Worm (Caenorhabditis elegans) whole organism, L1 larva: ENCODE results near the gene F47E1.2.

Experiments
- C04F5.9 ChIP-seq: sonication (generic microtip); optimal IDR thresholded peaks from 2 replicates; lab custom pipeline; 2016; ENCODE audit warnings: missing genetic modification characterization, missing compliant biosample characterization
- Y116A8C.19 ChIP-seq: sonication (generic microtip); optimal IDR thresholded peaks from 2 replicates; lab custom pipeline; 2016; ENCODE audit warnings: missing compliant biosample characterization, missing genetic modification characterization, borderline replicate concordance
- aha-1 ChIP-seq: fragments of 150-350 bp; optimal IDR thresholded peaks from 2 replicates; lab custom pipeline; 2014; ENCODE audit warnings: missing biosample characterization, missing genetic modification characterization
- alr-1 ChIP-seq: fragments of 200-800 bp; sonication (Bioruptor generic); optimal IDR thresholded peaks from 2 replicates; lab custom pipeline; 2018; ENCODE audit warnings: borderline replicate concordance, mild to moderate bottlenecking, missing genetic modification characterization, missing compliant biosample characterization
- aly-2 ChIP-seq: fragments of 150-350 bp; optimal IDR thresholded peaks from 2 replicates; lab custom pipeline; 2014; ENCODE audit warnings: missing biosample characterization, missing genetic modification characterization
- ama-1 ChIP-seq: fragments of 150-350 bp; optimal IDR thresholded peaks from 2 replicates; lab custom pipeline; 2014
- ceh-82 ChIP-seq, 3 experiments: fragments of 150-350 bp in 1 of 3; sonication (generic microtip) in 2 of 3; optimal IDR thresholded peaks; 2 replicates each; lab custom pipeline; 2014 to 2017; ENCODE audit warnings: missing biosample characterization in 3 of 3, missing genetic modification characterization in 3 of 3
- ceh-90 ChIP-seq: sonication (generic microtip); optimal IDR thresholded peaks from 2 replicates; lab custom pipeline; 2016; ENCODE audit warnings: missing genetic modification characterization, missing compliant biosample characterization
- ces-1 ChIP-seq: fragments of 150-350 bp; optimal IDR thresholded peaks from 2 replicates; lab custom pipeline; 2014; ENCODE audit warnings: missing biosample characterization, missing genetic modification reagents, missing genetic modification characterization
- dpl-1 ChIP-seq, 3 experiments: fragments of 150-350 bp in 2 of 3; sonication (generic microtip) in 1 of 3; optimal IDR thresholded peaks; 2 replicates each; lab custom pipeline; 2014 to 2017; ENCODE audit warnings: missing biosample characterization in 3 of 3, missing genetic modification characterization in 3 of 3, missing genetic modification reagents in 3 of 3
- dsc-1 ChIP-seq: sonication (generic microtip); optimal IDR thresholded peaks from 2 replicates; lab custom pipeline; 2016; ENCODE audit warnings: mild to moderate bottlenecking, missing genetic modification characterization, missing compliant biosample characterization
- efl-1 ChIP-seq, 4 experiments: fragments of 150-350 bp; optimal IDR thresholded peaks in 3 of 4; peaks in 1 of 4; 1 replicate in 1 of 4; 2 replicates in 3 of 4; lab custom pipeline; 2014; ENCODE audit warnings: missing biosample characterization in 2 of 4, missing genetic modification characterization in 2 of 4, missing genetic modification reagents in 2 of 4
- elt-3 ChIP-seq, 6 experiments: fragments of 150-350 bp in 1 of 6; sonication (generic microtip); optimal IDR thresholded peaks; 2 replicates each; lab custom pipeline; 2017 to 2018; ENCODE audit warnings: missing biosample characterization in 6 of 6, missing genetic modification characterization in 6 of 6, inconsistent platforms in 1 of 6
- ets-5 ChIP-seq: fragments of 200-800 bp; sonication (Bioruptor generic); IDR thresholded peaks from 2 replicates; pipeline ENCODE4 v1.3.6; 2022; ENCODE audit warnings: missing genetic modification characterization, missing compliant biosample characterization
- fkh-4 ChIP-seq: sonication (generic microtip); optimal IDR thresholded peaks from 2 replicates; lab custom pipeline; 2016; ENCODE audit warnings: missing compliant biosample characterization, missing genetic modification characterization, borderline replicate concordance
- irx-1 ChIP-seq: sonication (generic microtip); optimal IDR thresholded peaks from 2 replicates; lab custom pipeline; 2016; ENCODE audit warnings: missing genetic modification characterization, missing compliant biosample characterization
- isw-1 ChIP-seq: fragments of 200-800 bp; sonication (Bioruptor generic); IDR thresholded peaks from 2 replicates; pipeline ENCODE4 v1.3.6; 2022; ENCODE audit warnings: missing genetic modification characterization, missing compliant biosample characterization
- lin-14 ChIP-seq: fragments of 200-800 bp; sonication (Bioruptor generic); optimal IDR thresholded peaks from 2 replicates; lab custom pipeline; 2018; ENCODE audit warnings: mild to moderate bottlenecking, missing genetic modification characterization, moderate library complexity, missing compliant biosample characterization
- lin-35 ChIP-seq, 2 experiments: fragments of 150-350 bp; optimal IDR thresholded peaks; 2 replicates each; lab custom pipeline; 2014; ENCODE audit warnings: missing biosample characterization in 2 of 2, missing genetic modification characterization in 2 of 2, missing genetic modification reagents in 2 of 2
- lin-39 ChIP-seq: fragments of 150-350 bp; optimal IDR thresholded peaks from 2 replicates; lab custom pipeline; 2014; ENCODE audit warnings: missing biosample characterization, missing genetic modification reagents, missing genetic modification characterization
- lsy-2 ChIP-seq, 2 experiments: fragments of 150-350 bp; optimal IDR thresholded peaks; 2 replicates each; lab custom pipeline; 2014; ENCODE audit warnings: missing biosample characterization in 2 of 2, missing genetic modification characterization in 2 of 2
- mdl-1 ChIP-seq, 2 experiments: fragments of 150-350 bp; optimal IDR thresholded peaks; 2 replicates each; lab custom pipeline; 2014 to 2017; ENCODE audit warnings: missing biosample characterization in 2 of 2, missing genetic modification characterization in 2 of 2, inconsistent platforms in 1 of 2
- mep-1 ChIP-seq: fragments of 150-350 bp; optimal IDR thresholded peaks from 2 replicates; lab custom pipeline; 2014; ENCODE audit warnings: missing biosample characterization, missing genetic modification characterization
- nhr-12 ChIP-seq: sonication (generic microtip); optimal IDR thresholded peaks from 2 replicates; lab custom pipeline; 2017; ENCODE audit warnings: missing biosample characterization, missing genetic modification characterization
- nhr-19 ChIP-seq: fragments of 200-800 bp; sonication (Bioruptor generic); conservative IDR thresholded peaks from 2 replicates; pipeline ENCODE4 v1.3.6; 2022; ENCODE audit warnings: missing genetic modification characterization, missing compliant biosample characterization
- nhr-20 ChIP-seq: sonication (generic microtip); optimal IDR thresholded peaks from 2 replicates; lab custom pipeline; 2016; ENCODE audit warnings: mild to moderate bottlenecking, missing genetic modification characterization, missing compliant biosample characterization
- nhr-47 ChIP-seq: sonication (generic microtip); optimal IDR thresholded peaks from 2 replicates; lab custom pipeline; 2016; ENCODE audit warnings: mild to moderate bottlenecking, missing genetic modification characterization, moderate library complexity, missing compliant biosample characterization
- nhr-71 ChIP-seq: sonication (generic microtip); optimal IDR thresholded peaks from 2 replicates; lab custom pipeline; 2016; ENCODE audit warnings: mild to moderate bottlenecking, missing genetic modification characterization, moderate library complexity, missing compliant biosample characterization
- nhr-76 ChIP-seq: sonication (generic microtip); optimal IDR thresholded peaks from 2 replicates; lab custom pipeline; 2017; ENCODE audit warnings: missing biosample characterization, missing genetic modification characterization
- nhr-77 ChIP-seq: fragments of 150-350 bp; optimal IDR thresholded peaks from 2 replicates; lab custom pipeline; 2014; ENCODE audit warnings: missing biosample characterization, missing genetic modification characterization
- nhr-85 ChIP-seq: sonication (generic microtip); peaks from one replicate; lab custom pipeline; 2016; ENCODE audit warnings: missing genetic modification characterization, inconsistent platforms, missing compliant biosample characterization
- nhr-90 ChIP-seq: sonication (generic microtip); optimal IDR thresholded peaks from 2 replicates; lab custom pipeline; 2016; ENCODE audit warnings: mild to moderate bottlenecking, missing genetic modification characterization, missing compliant biosample characterization; ENCODE audit not compliant: poor library complexity
- pag-3 ChIP-seq: sonication (generic microtip); optimal IDR thresholded peaks from 2 replicates; lab custom pipeline; 2017; ENCODE audit warnings: missing genetic modification characterization, mild to moderate bottlenecking, missing compliant biosample characterization, antibody characterized with exemption, borderline replicate concordance; ENCODE audit not compliant: insufficient read depth
- pax-3 ChIP-seq: fragments of 200-800 bp; sonication (Bioruptor generic); optimal IDR thresholded peaks from 2 replicates; lab custom pipeline; 2018; ENCODE audit warnings: mild to moderate bottlenecking, missing genetic modification characterization, moderate library complexity, missing compliant biosample characterization
- rnt-1 ChIP-seq: sonication (generic microtip); optimal IDR thresholded peaks from 2 replicates; lab custom pipeline; 2016; ENCODE audit warnings: mild to moderate bottlenecking, missing genetic modification characterization, moderate library complexity, missing compliant biosample characterization
- snu-23 ChIP-seq: sonication (generic microtip); optimal IDR thresholded peaks from 2 replicates; lab custom pipeline; 2016; ENCODE audit warnings: missing genetic modification characterization, missing compliant biosample characterization
- sox-4 ChIP-seq: sonication (generic microtip); optimal IDR thresholded peaks from 2 replicates; lab custom pipeline; 2016; ENCODE audit warnings: missing genetic modification characterization, missing compliant biosample characterization
- swsn-7 ChIP-seq: sonication (generic microtip); optimal IDR thresholded peaks from 2 replicates; lab custom pipeline; 2016; ENCODE audit warnings: missing genetic modification characterization, missing compliant biosample characterization
- unc-130 ChIP-seq: fragments of 150-350 bp; optimal IDR thresholded peaks from 2 replicates; lab custom pipeline; 2017; ENCODE audit warnings: missing biosample characterization, missing genetic modification characterization, inconsistent platforms
- unc-86 ChIP-seq: sonication (generic microtip); optimal IDR thresholded peaks from 2 replicates; lab custom pipeline; 2016; ENCODE audit warnings: missing genetic modification characterization, missing compliant biosample characterization
- vab-15 ChIP-seq: sonication (generic microtip); optimal IDR thresholded peaks from 2 replicates; lab custom pipeline; 2017; ENCODE audit warnings: missing genotype, mild to moderate bottlenecking, missing genetic modification characterization, missing compliant biosample characterization
- xbp-1 ChIP-seq: sonication (generic microtip); optimal IDR thresholded peaks from 2 replicates; lab custom pipeline; 2016; ENCODE audit warnings: missing genetic modification characterization, missing compliant biosample characterization
- zag-1 ChIP-seq: fragments of 150-350 bp; optimal IDR thresholded peaks from 2 replicates; lab custom pipeline; 2014; ENCODE audit warnings: missing biosample characterization, missing genetic modification characterization
- ztf-11 ChIP-seq, 2 experiments: sonication (generic microtip); optimal IDR thresholded peaks; 2 replicates each; lab custom pipeline; 2016 to 2017; ENCODE audit warnings: missing genetic modification characterization in 2 of 2, missing biosample characterization in 1 of 2, missing compliant biosample characterization in 1 of 2

Gene F47E1.2

ce11 chrX:9069070-9069469, 11.6 kb downstream of the F47E1.2 start:
- no peak for TF ChIP-seq nhr-47
- TF ChIP-seq unc-86 (tag; lab: Kevin White, UChicago): no peak
- peak; percentile 78 for TF ChIP-seq rnt-1 (tag; lab: Kevin White, UChicago)
- TF ChIP-seq snu-23 (GFP tag; lab: Kevin White, UChicago): peak; percentile 10
- TF ChIP-seq nhr-12: no peak
- TF ChIP-seq lin-14 (GFP tag; lab: Kevin White, UChicago): peak; percentile 63
- TF ChIP-seq nhr-19 (GFP tag; lab: Robert Waterston, UW): 0 out of 2 replicates have a peak, but pooled peaks have one; percentile 11
- TF ChIP-seq dpl-1 (GFP tag; optimal IDR thresholded peaks at IDR 0.05; lab: Kevin White, UChicago): peak in 1 of 3 experiments; percentile 13
- peak; percentile 56 for TF ChIP-seq pag-3 (tag; lab: Kevin White, UChicago)
- TF ChIP-seq nhr-71 (tag; lab: Kevin White, UChicago): peak; percentile 59
- TF ChIP-seq efl-1 (optimal IDR thresholded peaks at IDR 0.05; lab: Kevin White, UChicago): peak in 1 of 2 experiments; percentile 21
- no peak for TF ChIP-seq efl-1 (GFP tag; optimal IDR thresholded peaks at IDR 0.05 in 1 of 2; lab: Kevin White, UChicago)
- TF ChIP-seq C04F5.9 (tag; lab: Kevin White, UChicago): no peak
- TF ChIP-seq lin-35 (GFP tag; optimal IDR thresholded peaks at IDR 0.05; lab: Kevin White, UChicago): no peak
- TF ChIP-seq lin-39: peak; percentile 41
- no peak for TF ChIP-seq zag-1 (tag; lab: Kevin White, UChicago)
- no peak for TF ChIP-seq ztf-11 (tag; optimal IDR thresholded peaks at IDR 0.05; lab: Kevin White, UChicago)

ce11 chrX:9074497-9074896, 17.0 kb downstream of the F47E1.2 start:
- TF ChIP-seq ceh-90: no peak
- TF ChIP-seq ces-1: no peak
- TF ChIP-seq Y116A8C.19 (tag; lab: Kevin White, UChicago): no peak
- TF ChIP-seq efl-1 (optimal IDR thresholded peaks at IDR 0.05; lab: Kevin White, UChicago): no peak
- TF ChIP-seq efl-1 (GFP tag; optimal IDR thresholded peaks at IDR 0.05 in 1 of 2; lab: Kevin White, UChicago): peak in 1 of 2 experiments; percentile 28
- TF ChIP-seq fkh-4 (tag; lab: Kevin White, UChicago): no peak
- no peak for TF ChIP-seq ama-1

ce11 chrX:9076886-9077285, 19.4 kb downstream of the F47E1.2 start, which contains the start of gene F47E1.1:
F47E1.1 (plus strand) TSS chrX:9077186.
- TF ChIP-seq aly-2 (tag; lab: Kevin White, UChicago): no peak
- no peak for TF ChIP-seq nhr-77 (tag; lab: Kevin White, UChicago)
- no peak for TF ChIP-seq lin-14 (GFP tag; lab: Kevin White, UChicago)
- no peak for TF ChIP-seq sox-4 (tag; lab: Kevin White, UChicago)
- no peak for TF ChIP-seq nhr-76 (tag; lab: Kevin White, UChicago)
- TF ChIP-seq mdl-1 (tag; optimal IDR thresholded peaks at IDR 0.05; lab: Kevin White, UChicago): no peak
- no peak for TF ChIP-seq pag-3 (tag; lab: Kevin White, UChicago)
- no peak for TF ChIP-seq mep-1 (tag; lab: Kevin White, UChicago)
- no peak for TF ChIP-seq vab-15
- TF ChIP-seq irx-1: no peak
- TF ChIP-seq isw-1 (GFP tag; lab: Robert Waterston, UW): no peak
- no peak for TF ChIP-seq ceh-82 (tag; optimal IDR thresholded peaks at IDR 0.05; lab: Kevin White, UChicago)

- TF ChIP-seq lin-39 (no peak), elt-3 (tag; optimal IDR thresholded peaks at IDR 0.05; lab: Kevin White, UChicago) (no peak), pax-3 (tag; lab: Kevin White, UChicago) (no peak), aha-1 (tag; lab: Kevin White, UChicago) (no peak), ets-5 (GFP tag; lab: Robert Waterston, UW) (no peak), alr-1 (tag; lab: Kevin White, UChicago) (no peak), nhr-85 (peak; percentile 26), swsn-7 (tag; lab: Kevin White, UChicago) (peak; percentile 44), nhr-20 (tag; lab: Kevin White, UChicago) (peak; percentile 24), dsc-1 (tag; lab: Kevin White, UChicago) (peak; percentile 30), nhr-19 (GFP tag; lab: Robert Waterston, UW) (peak; percentile 49; the same call in 1 of the 2 replicates), nhr-90 (tag; lab: Kevin White, UChicago) (peak; percentile 26), unc-130 (tag; lab: Kevin White, UChicago) (no peak), efl-1 (optimal IDR thresholded peaks at IDR 0.05; lab: Kevin White, UChicago) (no peak), efl-1 (GFP tag; optimal IDR thresholded peaks at IDR 0.05 in 1 of 2; lab: Kevin White, UChicago) (peak in 1 of 2 experiments; percentile 20), rnt-1 (tag; lab: Kevin White, UChicago) (peak; percentile 45), ceh-82 (tag; optimal IDR thresholded peaks at IDR 0.05; lab: Kevin White, UChicago) (peak; percentile 22 to 44 (median 37)), lsy-2 (tag; optimal IDR thresholded peaks at IDR 0.05; lab: Kevin White, UChicago) (peak in 1 of 2 experiments; percentile 4), nhr-71 (tag; lab: Kevin White, UChicago) (peak; percentile 38), nhr-76 (tag; lab: Kevin White, UChicago) (no peak), snu-23 (GFP tag; lab: Kevin White, UChicago) (peak; percentile 57), xbp-1 (tag; lab: Kevin White, UChicago) (peak; percentile 45), nhr-47 (peak; percentile 61), unc-86 (tag; lab: Kevin White, UChicago) (peak; percentile 2)
Observed at ce11 chrX:9078149-9078548, 20.7 kb downstream of the F47E1.2 start.
